Worm (Caenorhabditis elegans): ENCODE measurements around the gene clec-123.
"Not testable (repeated sequence)": the region's sequence is repeated elsewhere in the genome, so short reads cannot be mapped to it uniquely, and the experiment has no call there.

Gene clec-123

DNA sequence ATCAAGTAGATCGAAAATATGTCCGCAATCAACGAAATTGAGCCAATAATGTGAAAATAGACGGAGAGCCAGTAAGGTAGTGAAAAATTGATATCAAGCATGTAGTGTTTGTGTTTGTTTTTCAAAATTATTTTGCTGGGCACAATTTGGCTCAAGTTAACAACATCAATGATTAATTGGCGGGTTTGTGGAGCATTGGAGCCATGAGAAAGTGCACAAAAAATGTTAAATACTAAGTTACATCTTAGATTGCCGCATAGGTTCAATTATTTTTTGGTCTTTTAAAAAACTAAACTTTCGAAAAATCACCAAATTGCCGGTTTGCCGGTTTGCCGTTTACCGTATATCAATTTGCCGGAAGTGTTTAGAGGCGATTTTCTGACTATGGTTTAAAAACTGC lies 23.8 kb downstream of the clec-123 start, which contains the start of gene sri-54 (continued):
- no peak for TF ChIP-seq egl-27 (tag; optimal IDR thresholded peaks at IDR 0.05)
- TF ChIP-seq unc-39 (tag; optimal IDR thresholded peaks at IDR 0.05): no peak
- no peak for TF ChIP-seq nhr-11 (tag; optimal IDR thresholded peaks at IDR 0.05)
- no peak for TF ChIP-seq spr-3 (GFP tag; optimal IDR thresholded peaks at IDR 0.05)
- TF ChIP-seq ceh-32 (tag; optimal IDR thresholded peaks at IDR 0.05; ENCODE audit: poor library complexity): no peak

DNA sequence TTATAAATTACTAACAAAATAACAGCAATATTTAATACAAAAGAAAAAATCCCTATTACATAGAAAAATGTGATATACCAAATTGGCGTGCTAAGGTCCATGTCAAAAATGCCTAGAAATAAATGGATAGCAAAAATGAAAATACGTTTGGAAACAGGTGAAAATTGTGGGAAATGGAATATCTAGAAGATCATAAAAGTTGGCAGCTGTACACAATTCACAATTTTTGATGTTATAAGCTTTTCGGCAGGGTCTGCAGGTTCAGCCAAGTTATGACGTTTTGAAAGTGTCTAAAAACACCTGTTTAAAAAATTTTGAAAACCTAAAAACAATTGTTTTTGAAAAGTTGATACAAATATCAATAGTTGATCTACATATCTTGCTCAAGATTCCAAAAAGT lies 28.8 kb downstream of the clec-123 start, which contains the start of gene sri-42:
Gene sri-42, minus strand, starts transcription at position 101 of the 400 bp plus-strand sequence.
- not testable (repeated sequence) for TF ChIP-seq nhr-10, snpc-4, attf-4 (tag; optimal IDR thresholded peaks at IDR 0.05)

DNA sequence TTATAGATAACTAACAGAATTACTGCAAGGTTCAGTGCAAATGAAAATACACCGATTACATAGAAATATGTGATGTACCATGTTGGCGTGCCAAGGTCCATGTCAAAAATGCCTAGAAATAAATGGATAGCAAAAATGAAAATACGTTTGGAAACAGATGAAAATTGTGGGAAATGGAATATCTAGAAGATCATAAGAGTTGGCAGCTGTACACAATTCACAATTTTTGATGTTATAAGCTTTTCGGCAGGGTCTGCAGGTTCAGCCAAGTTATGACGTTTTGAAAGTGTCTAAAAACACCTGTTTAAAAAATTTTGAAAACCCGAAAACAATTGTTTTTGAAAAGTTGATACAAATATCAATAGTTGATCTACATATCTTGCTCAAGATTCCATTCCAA lies 30.5 kb downstream of the clec-123 start, which contains the start of gene sri-43:
Gene sri-43, minus strand, starts transcription at position 101 of the 400 bp plus-strand sequence.
- not testable (repeated sequence) for TF ChIP-seq pqm-1 (tag; optimal IDR thresholded peaks at IDR 0.05); lin-29 (GFP tag; IDR thresholded peaks at IDR 0.05); nhr-41 (GFP tag; IDR thresholded peaks at IDR 0.05)

DNA sequence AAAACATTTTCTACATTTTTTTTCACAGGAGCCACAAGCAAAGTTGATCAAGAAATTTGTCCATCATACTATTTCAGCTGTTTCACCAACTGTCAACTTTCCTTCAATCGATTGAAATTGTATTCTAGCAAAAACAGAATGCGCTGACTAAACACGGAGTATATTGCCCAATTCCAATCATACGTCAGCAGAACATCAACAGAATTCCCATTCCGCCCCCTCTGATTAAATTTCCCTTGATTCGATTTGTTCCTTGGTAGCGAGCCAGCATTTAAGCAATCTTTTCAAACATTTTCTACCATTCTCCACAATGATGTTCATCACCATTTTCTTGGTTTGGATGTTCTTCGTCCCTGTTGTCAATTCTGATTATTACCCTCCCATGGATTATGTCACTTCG lies 31.8 kb downstream of the clec-123 start, which contains the start of gene T10D4.15:
Gene T10D4.15, plus strand, starts transcription at position 301 of the 400 bp plus-strand sequence.
- TF ChIP-seq cey-2 (tag; optimal IDR thresholded peaks at IDR 0.05; ENCODE audit: borderline replicate concordance, insufficient read depth): no peak
- peak in 1 of 2 experiments; percentile 45 for TF ChIP-seq unc-62 (GFP tag; optimal IDR thresholded peaks at IDR 0.05 in 1 of 2)
- TF ChIP-seq unc-62 (tag; optimal IDR thresholded peaks at IDR 0.05): no peak
- no peak for TF ChIP-seq lsy-2 (tag; optimal IDR thresholded peaks at IDR 0.05)
- no peak for TF ChIP-seq hif-1 (tag; optimal IDR thresholded peaks at IDR 0.05)
- TF ChIP-seq ces-1 (GFP tag; optimal IDR thresholded peaks at IDR 0.05): no peak

DNA sequence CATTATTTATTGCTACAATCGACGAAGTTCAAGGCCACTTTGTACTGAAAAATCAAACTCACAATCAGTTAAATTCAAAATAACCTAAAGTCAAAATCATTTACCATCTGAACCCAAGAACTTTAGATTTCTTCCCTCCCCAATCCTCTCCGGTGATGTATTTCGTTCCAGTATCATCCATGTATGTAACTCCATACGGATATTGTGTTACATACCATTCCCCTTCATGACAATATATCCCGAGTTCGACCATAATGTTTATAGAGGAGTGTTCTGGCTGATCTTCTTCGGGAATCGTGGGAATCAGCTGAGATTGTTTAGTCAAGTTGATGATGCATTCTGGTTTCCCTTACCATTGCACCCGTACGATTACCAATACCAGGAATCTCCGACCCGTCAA lies 34.4 kb downstream of the clec-123 start:
- TF ChIP-seq F10B5.3 (tag; optimal IDR thresholded peaks at IDR 0.05) (no peak), vab-7 (GFP tag; IDR thresholded peaks at IDR 0.05) (no peak), unc-62 (GFP tag; optimal IDR thresholded peaks at IDR 0.05 in 1 of 2) (peak in 1 of 2 experiments; percentile 92), unc-62 (tag; optimal IDR thresholded peaks at IDR 0.05) (no peak), unc-130 (GFP tag; optimal IDR thresholded peaks at IDR 0.05) (no peak), php-3 (GFP tag; IDR thresholded peaks at IDR 0.05) (no peak)

DNA sequence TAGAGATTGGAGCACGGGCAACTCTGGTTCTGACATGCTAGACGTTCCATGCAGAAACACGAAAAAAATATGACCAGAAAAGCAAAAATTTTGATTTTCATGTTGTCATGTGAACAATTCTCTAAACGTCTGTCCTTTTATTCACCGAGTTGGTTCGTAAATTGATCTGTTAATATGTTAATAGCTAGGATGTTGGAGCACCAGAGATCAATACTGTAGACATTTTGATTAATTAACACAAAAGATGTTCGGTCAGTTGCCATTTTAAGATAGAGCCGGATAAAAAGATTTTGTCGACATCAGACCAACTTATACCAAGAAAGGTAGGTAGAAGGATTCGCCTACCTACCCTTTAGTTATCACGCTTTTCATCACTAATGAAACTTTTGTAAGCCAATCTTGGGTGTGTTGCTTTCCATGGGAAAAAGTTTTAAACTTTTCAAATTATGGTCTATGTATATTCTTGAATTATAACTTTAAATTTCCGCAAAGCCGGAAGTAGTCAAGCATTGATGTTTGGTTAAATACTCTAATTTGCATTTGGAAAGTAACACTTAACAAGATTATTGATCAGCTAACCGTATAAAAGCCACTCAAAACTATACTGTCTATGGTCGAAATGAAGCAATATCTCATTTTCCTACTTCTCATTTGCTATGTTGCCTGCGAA lies 35.6 kb downstream of the clec-123 start, which contains the start of the genes T10D4.11 and T10D4.1:
Gene T10D4.11, minus strand, starts transcription at position 101 of the 670 bp plus-strand sequence.
Gene T10D4.1, plus strand, starts transcription at position 620 of the 670 bp plus-strand sequence.
- TF ChIP-seq aha-1 (tag): peak; percentile 3
- TF ChIP-seq ama-1 (optimal IDR thresholded peaks at IDR 0.05): no peak

DNA sequence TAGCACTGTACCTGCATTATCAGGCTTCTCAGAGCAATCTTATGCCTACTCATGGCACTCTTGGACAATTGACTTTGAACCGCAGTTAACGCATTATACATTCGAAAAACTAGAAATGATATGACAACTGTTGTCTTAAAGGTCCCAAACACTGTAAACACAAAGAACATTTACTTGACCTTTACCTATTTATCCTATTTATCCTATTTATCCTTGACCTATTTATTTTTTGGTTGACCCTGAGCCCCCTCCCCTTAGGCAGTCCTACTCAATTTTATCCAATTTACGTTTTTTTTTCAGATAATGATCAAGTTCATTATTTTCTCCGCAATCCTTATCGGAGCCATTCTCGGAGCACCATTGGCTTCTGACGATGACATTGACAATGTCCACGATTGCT lies 37.6 kb downstream of the clec-123 start, which contains the start of the genes T10D4.14 and T10D4.19:
Gene T10D4.14, minus strand, starts transcription at position 101 of the 400 bp plus-strand sequence.
Gene T10D4.19, plus strand, starts transcription at position 304 of the 400 bp plus-strand sequence.
- TF ChIP-seq madf-5 (GFP tag; IDR thresholded peaks at IDR 0.05) (no peak), snpc-4 (tag; optimal IDR thresholded peaks at IDR 0.05) (no peak), D1046.2 (GFP tag; IDR thresholded peaks at IDR 0.05) (no peak), nhr-237 (tag; optimal IDR thresholded peaks at IDR 0.05) (no peak), egl-27 (tag; optimal IDR thresholded peaks at IDR 0.05) (no peak), hlh-30 (tag; optimal IDR thresholded peaks at IDR 0.05; ENCODE audit: insufficient read depth) (no peak), aly-2 (tag; optimal IDR thresholded peaks at IDR 0.05) (no peak), hlh-11 (tag; optimal IDR thresholded peaks at IDR 0.05) (no peak), duxl-1 (tag; optimal IDR thresholded peaks at IDR 0.05; ENCODE audit: poor library complexity) (no peak), R02D3.7 (tag; optimal IDR thresholded peaks at IDR 0.05) (no peak), zfp-2 (tag; optimal IDR thresholded peaks at IDR 0.05) (no peak), saeg-2 (GFP tag; IDR thresholded peaks at IDR 0.05) (no peak), php-3 (GFP tag; IDR thresholded peaks at IDR 0.05) (no peak), mep-1 (tag; optimal IDR thresholded peaks at IDR 0.05) (no peak), mdt-29 (GFP tag; IDR thresholded peaks at IDR 0.05) (no peak), ztf-7 (tag; optimal IDR thresholded peaks at IDR 0.05) (no peak), daf-12 (tag; optimal IDR thresholded peaks at IDR 0.05) (no peak), daf-16 (GFP tag; optimal IDR thresholded peaks at IDR 0.05) (no peak), daf-16 (tag; optimal IDR thresholded peaks at IDR 0.05) (no peak), skn-1 (tag; optimal IDR thresholded peaks at IDR 0.05) (no peak)
